Fruit fly (Drosophila melanogaster) S2 (cell line): ENCODE results near the gene nSyb.

Experiments used
- CG8478 ChIP-seq: fragments of >200 bp; optimal IDR thresholded peaks from 2 replicates; lab custom pipeline; 2018
- CTCF ChIP-seq, 2 experiments: fragments of >200 bp; optimal IDR thresholded peaks; 2 replicates each; lab custom pipeline; 2018

- no peak for TF ChIP-seq CG8478 (lab: Kevin White, UChicago)
- TF ChIP-seq CTCF (optimal IDR thresholded peaks at IDR 0.05; lab: Kevin White, UChicago) = no peak
Measured at dm6 chr3L:1664876-1665275, 27.3 kb upstream of the nSyb start, which contains the start of the genes Srrm234 and CG7974.
